Worm (Caenorhabditis elegans) whole organism, late embryonic: ENCODE data around the gene ztf-17.

ENCODE experiments used
- C08G9.2 ChIP-seq: sonication (generic microtip); optimal IDR thresholded peaks from 2 replicates; lab custom pipeline; 2016; ENCODE audit warnings: mild to moderate bottlenecking, missing genetic modification characterization, moderate library complexity, missing compliant biosample characterization
- C38D4.7 ChIP-seq: fragments of 200-800 bp; sonication (Bioruptor generic); optimal IDR thresholded peaks from 2 replicates; lab custom pipeline; 2018; ENCODE audit warnings: mild to moderate bottlenecking, missing genetic modification characterization, moderate library complexity, missing compliant biosample characterization
- K09A11.1 ChIP-seq: sonication (generic microtip); optimal IDR thresholded peaks from 2 replicates; lab custom pipeline; 2017; ENCODE audit warnings: antibody characterized with exemption, mild to moderate bottlenecking, missing genetic modification characterization, missing compliant biosample characterization; ENCODE audit not compliant: insufficient read depth
- T23F11.4 ChIP-seq: fragments of 200-800 bp; sonication (Bioruptor generic); optimal IDR thresholded peaks from 2 replicates; lab custom pipeline; 2018; ENCODE audit warnings: mild to moderate bottlenecking, missing genetic modification characterization, missing compliant biosample characterization
- ceh-19 ChIP-seq: fragments of 200-800 bp; sonication (Bioruptor generic); optimal IDR thresholded peaks from 2 replicates; lab custom pipeline; 2018; ENCODE audit warnings: mild to moderate bottlenecking, missing genetic modification characterization, missing compliant biosample characterization
- ceh-2 ChIP-seq: sonication (generic microtip); optimal IDR thresholded peaks from 2 replicates; lab custom pipeline; 2016; ENCODE audit warnings: missing genotype, missing genetic modification characterization, missing compliant biosample characterization
- ceh-9 ChIP-seq: sonication (generic microtip); optimal IDR thresholded peaks from 2 replicates; lab custom pipeline; 2016; ENCODE audit warnings: mild to moderate bottlenecking, missing genetic modification characterization, inconsistent platforms, missing compliant biosample characterization
- che-1 ChIP-seq: sonication (generic microtip); optimal IDR thresholded peaks from 2 replicates; lab custom pipeline; 2016; ENCODE audit warnings: mild to moderate bottlenecking, missing genetic modification characterization, missing compliant biosample characterization
- dve-1 ChIP-seq: sonication (generic microtip); optimal IDR thresholded peaks from 2 replicates; lab custom pipeline; 2017; ENCODE audit warnings: antibody characterized with exemption, mild to moderate bottlenecking, missing genetic modification characterization, missing compliant biosample characterization
- elt-2 ChIP-seq: sonication (generic microtip); optimal IDR thresholded peaks from 2 replicates; lab custom pipeline; 2016; ENCODE audit warnings: missing genetic modification reagents, missing genetic modification characterization, missing compliant biosample characterization
- ets-4 ChIP-seq: sonication (generic microtip); optimal IDR thresholded peaks from 2 replicates; lab custom pipeline; 2016; ENCODE audit warnings: missing genetic modification characterization, missing compliant biosample characterization
- fax-1 ChIP-seq: sonication (generic microtip); optimal IDR thresholded peaks from 2 replicates; lab custom pipeline; 2016; ENCODE audit warnings: missing genotype, missing genetic modification characterization, missing compliant biosample characterization
- gmeb-2 ChIP-seq: sonication (generic microtip); optimal IDR thresholded peaks from 2 replicates; lab custom pipeline; 2016; ENCODE audit warnings: missing genetic modification characterization, inconsistent platforms, missing compliant biosample characterization
- hlh-13 ChIP-seq: fragments of 200-800 bp; sonication (Bioruptor generic); optimal IDR thresholded peaks from 2 replicates; lab custom pipeline; 2018; ENCODE audit warnings: mild to moderate bottlenecking, missing genetic modification characterization, missing compliant biosample characterization
- hlh-6 ChIP-seq: sonication (generic microtip); optimal IDR thresholded peaks from 2 replicates; lab custom pipeline; 2016; ENCODE audit warnings: missing genotype, missing genetic modification characterization, missing compliant biosample characterization
- hlh-8 ChIP-seq: sonication (generic microtip); optimal IDR thresholded peaks from 2 replicates; lab custom pipeline; 2016; ENCODE audit warnings: missing genotype, missing genetic modification characterization, missing compliant biosample characterization
- lim-6 ChIP-seq: sonication (generic microtip); optimal IDR thresholded peaks from 2 replicates; lab custom pipeline; 2016; ENCODE audit warnings: missing genetic modification characterization, missing compliant biosample characterization
- lin-11 ChIP-seq: fragments of 200-800 bp; sonication (Bioruptor generic); optimal IDR thresholded peaks from 2 replicates; lab custom pipeline; 2018; ENCODE audit warnings: mild to moderate bottlenecking, missing genetic modification characterization, missing compliant biosample characterization
- pha-2 ChIP-seq: sonication (generic microtip); optimal IDR thresholded peaks from 2 replicates; lab custom pipeline; 2017; ENCODE audit warnings: mild to moderate bottlenecking, missing genetic modification characterization, missing compliant biosample characterization
- pha-4 ChIP-seq: fragments of 150-350 bp; optimal IDR thresholded peaks from 2 replicates; lab custom pipeline; 2018; ENCODE audit warnings: missing biosample characterization, missing genetic modification reagents, missing genetic modification characterization
- rnt-1 ChIP-seq: sonication (generic microtip); optimal IDR thresholded peaks from 2 replicates; lab custom pipeline; 2016; ENCODE audit warnings: missing genetic modification characterization, missing compliant biosample characterization
- syd-9 ChIP-seq: sonication (generic microtip); optimal IDR thresholded peaks from 2 replicates; lab custom pipeline; 2016; ENCODE audit warnings: mild to moderate bottlenecking, missing genetic modification characterization, moderate library complexity, missing compliant biosample characterization
- tbx-2 ChIP-seq: sonication (generic microtip); optimal IDR thresholded peaks from 2 replicates; lab custom pipeline; 2016; ENCODE audit warnings: missing genetic modification characterization, missing compliant biosample characterization
- tbx-7 ChIP-seq: sonication (generic microtip); optimal IDR thresholded peaks from 2 replicates; lab custom pipeline; 2016; ENCODE audit warnings: missing genotype, missing genetic modification characterization, missing compliant biosample characterization
- unc-42 ChIP-seq: sonication (generic microtip); optimal IDR thresholded peaks from 2 replicates; lab custom pipeline; 2016; ENCODE audit warnings: missing genotype, missing genetic modification characterization, missing compliant biosample characterization

Gene ztf-17

ce11 chrII:7825107-7825506, 44.9 kb downstream of the ztf-17 start, which contains the start of gene srw-62:
srw-62 (plus strand) TSS chrII:7825407.
- no peak for TF ChIP-seq tbx-7 (tag; lab: Kevin White, UChicago)
- no peak for TF ChIP-seq C38D4.7
- no peak for TF ChIP-seq pha-2 (tag; lab: Kevin White, UChicago)
- TF ChIP-seq gmeb-2 (tag; lab: Kevin White, UChicago), result no peak
- TF ChIP-seq hlh-8, result no peak
- TF ChIP-seq lim-6, result no peak
- TF ChIP-seq pha-4 (tag; lab: Kevin White, UChicago), result no peak

DNA sequence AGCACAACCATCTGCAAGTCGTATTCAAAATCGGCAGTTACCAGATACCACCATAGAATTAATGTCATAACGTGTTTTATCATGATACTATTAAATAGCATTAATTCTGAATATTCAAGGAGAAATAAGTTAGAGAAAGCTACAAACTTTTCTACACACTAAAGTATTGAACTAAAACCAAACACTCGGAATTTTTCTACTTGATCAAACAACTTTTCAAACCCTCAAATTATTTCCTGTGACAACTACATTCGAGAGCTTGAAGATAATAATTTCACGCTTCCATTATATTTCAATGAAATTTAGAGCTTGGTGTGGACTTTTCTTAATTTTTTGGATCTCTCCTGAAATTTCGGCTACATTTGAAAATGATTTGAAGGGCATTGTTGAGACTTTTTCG, 47.5 kb downstream of the ztf-17 start, which contains the start of gene irld-47:
Gene irld-47 (minus strand): TSS at position 101 of the 400 bp plus-strand sequence.
- TF ChIP-seq hlh-6 (tag; lab: Kevin White, UChicago), result no peak

- no peak for TF ChIP-seq syd-9
- peak; percentile 91 for TF ChIP-seq elt-2 (tag; lab: Kevin White, UChicago)
Observed at ce11 chrII:7819359-7819758, 50.6 kb downstream of the ztf-17 start.

- TF ChIP-seq che-1 (tag; lab: Kevin White, UChicago) (no peak), ceh-9 (no peak), hlh-13 (GFP tag; lab: Kevin White, UChicago) (no peak), dve-1 (tag; lab: Kevin White, UChicago) (no peak), ceh-2 (tag; lab: Kevin White, UChicago) (no peak), pha-2 (tag; lab: Kevin White, UChicago) (no peak), K09A11.1 (no peak), fax-1 (tag; lab: Kevin White, UChicago) (no peak), tbx-2 (tag; lab: Kevin White, UChicago) (no peak), rnt-1 (tag; lab: Kevin White, UChicago) (no peak), lin-11 (tag; lab: Kevin White, UChicago) (no peak), ceh-19 (GFP tag; lab: Kevin White, UChicago) (no peak), C08G9.2 (tag; lab: Kevin White, UChicago) (no peak), T23F11.4 (GFP tag; lab: Kevin White, UChicago) (no peak), C38D4.7 (no peak), elt-2 (tag; lab: Kevin White, UChicago) (peak; percentile 19), unc-42 (tag; lab: Kevin White, UChicago) (peak; percentile 68), ets-4 (no peak)
Observed at ce11 chrII:7817580-7817979, 52.4 kb downstream of the ztf-17 start.
